Fruit fly (Drosophila melanogaster): ENCODE results near the gene OXA1L.

The OXA1L gene

DNA sequence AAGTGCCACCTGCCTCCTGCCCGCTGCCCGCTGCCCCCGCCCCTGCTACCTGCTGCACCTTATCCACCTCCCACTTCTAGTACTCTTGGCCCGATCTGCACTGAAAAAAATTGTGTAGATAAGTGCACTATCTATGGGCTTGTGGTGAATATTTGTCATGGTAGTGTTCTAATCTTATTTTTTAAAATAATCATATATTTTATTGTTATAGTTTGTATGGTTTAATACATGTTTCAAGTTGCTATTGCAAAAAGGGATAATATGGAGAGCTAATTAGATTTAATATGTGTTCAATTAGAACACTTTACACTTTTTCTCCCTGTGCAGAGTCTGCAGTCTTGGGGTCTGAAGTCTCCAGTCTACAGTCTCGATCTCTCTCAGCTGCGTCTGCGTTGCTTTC, 45.2 kb upstream of the OXA1L start (continued):
- TF ChIP-seq Dll (GFP tag; IDR thresholded peaks at IDR 0.05; ENCODE audit: partially characterized antibody) (no peak), dimm (GFP tag; IDR thresholded peaks at IDR 0.05) (no peak), CG11696 (GFP tag; IDR thresholded peaks at IDR 0.05) (no peak), eve (GFP tag; optimal IDR thresholded peaks at IDR 0.05) (no peak), grau (tag; optimal IDR thresholded peaks at IDR 0.05) (no peak), CG17359 (tag; optimal IDR thresholded peaks at IDR 0.05) (peak; percentile 21), CG2678 (tag; optimal IDR thresholded peaks at IDR 0.05) (peak; percentile 58), CHES-1-like (GFP tag; optimal IDR thresholded peaks at IDR 0.05) (no peak), CG4282 (GFP tag; optimal IDR thresholded peaks at IDR 0.05) (no peak), fd64A (GFP tag; optimal IDR thresholded peaks at IDR 0.05) (no peak), CG8089 (GFP tag; optimal IDR thresholded peaks at IDR 0.05) (no peak), CG11456 (GFP tag; IDR thresholded peaks at IDR 0.05) (no peak), D (optimal IDR thresholded peaks at IDR 0.05) (no peak), D (GFP tag; optimal IDR thresholded peaks at IDR 0.05) (no peak), CG6689 (GFP tag; IDR thresholded peaks at IDR 0.05) (peak; percentile 37; the same call in 1 of the 2 replicates), CG10462 (GFP tag; optimal IDR thresholded peaks at IDR 0.05) (no peak), CG5180 (GFP tag; optimal IDR thresholded peaks at IDR 0.05) (no peak), zfh1 (GFP tag; IDR thresholded peaks at IDR 0.05) (no peak), crp (GFP tag; optimal IDR thresholded peaks at IDR 0.05) (no peak), CG3163 (GFP tag; optimal IDR thresholded peaks at IDR 0.05) (no peak), CG10979 (tag; optimal IDR thresholded peaks at IDR 0.05) (peak; percentile 73), repo (GFP tag; optimal IDR thresholded peaks at IDR 0.05) (no peak), Hr39 (optimal IDR thresholded peaks at IDR 0.05) (no peak), trem (tag; optimal IDR thresholded peaks at IDR 0.05) (peak; percentile 20), CG18011 (GFP tag; optimal IDR thresholded peaks at IDR 0.05) (no peak), hb (GFP tag; IDR thresholded peaks at IDR 0.05; ENCODE audit: partially characterized antibody) (no peak), Xrp1 (GFP tag; IDR thresholded peaks at IDR 0.05) (peak; percentile 64; the same call in 1 of the 2 replicates), Ptx1 (GFP tag; IDR thresholded peaks at IDR 0.05) (peak; percentile 69; the same call in 1 of the 2 replicates), bsh (GFP tag; optimal IDR thresholded peaks at IDR 0.05) (peak; percentile 60 to 80), CG7928 (GFP tag; optimal IDR thresholded peaks at IDR 0.05) (no peak), H2.0 (GFP tag; IDR thresholded peaks at IDR 0.05) (no peak), hth (optimal IDR thresholded peaks at IDR 0.05) (no peak), Blimp-1 (GFP tag; optimal IDR thresholded peaks at IDR 0.05) (peak; percentile 43), CG11398 (GFP tag; optimal IDR thresholded peaks at IDR 0.05) (no peak), CG30431 (GFP tag; optimal IDR thresholded peaks at IDR 0.05) (peak; percentile 22), crol (GFP tag; IDR thresholded peaks at IDR 0.05) (no peak), Bteb2 (GFP tag; optimal IDR thresholded peaks at IDR 0.05) (no peak), CG4328 (GFP tag; optimal IDR thresholded peaks at IDR 0.05) (no peak), CG11093 (GFP tag; IDR thresholded peaks at IDR 0.05) (peak; percentile 31; the same call in 1 of the 3 replicates), CG6254 (GFP tag; optimal IDR thresholded peaks at IDR 0.05) (peak; percentile 58), HLHmδ (GFP tag; optimal IDR thresholded peaks at IDR 0.05) (no peak), CG1602 (GFP tag; optimal IDR thresholded peaks at IDR 0.05) (no peak), CG33557 (GFP tag; optimal IDR thresholded peaks at IDR 0.05) (no peak), Mad (GFP tag; optimal IDR thresholded peaks at IDR 0.05) (no peak), CG10543 (GFP tag; optimal IDR thresholded peaks at IDR 0.05) (no peak), Max (GFP tag; optimal IDR thresholded peaks at IDR 0.05) (no peak), Dfd (GFP tag; optimal IDR thresholded peaks at IDR 0.05) (no peak), CG11247 (GFP tag; IDR thresholded peaks at IDR 0.05) (no peak), cas (GFP tag; IDR thresholded peaks at IDR 0.05) (no peak; the same call in 1 of the 2 replicates), MTF-1 (GFP tag; optimal IDR thresholded peaks at IDR 0.05; ENCODE audit: borderline replicate concordance) (no peak), seq (GFP tag; IDR thresholded peaks at IDR 0.05) (no peak), gsb (GFP tag; IDR thresholded peaks at IDR 0.05) (no peak)
